Worm (Caenorhabditis elegans) whole organism, L3 larva: ENCODE data around the gene K10B2.4.

Source experiments
- R02D3.7 ChIP-seq: fragments of 150-350 bp; optimal IDR thresholded peaks from 2 replicates; lab custom pipeline; 2014; ENCODE audit warnings: missing biosample characterization, missing genetic modification characterization
- ZK546.5 ChIP-seq: sonication (generic microtip); optimal IDR thresholded peaks from 2 replicates; lab custom pipeline; 2017; ENCODE audit warnings: missing biosample characterization, missing genetic modification characterization
- ama-1 ChIP-seq: fragments of 150-350 bp; optimal IDR thresholded peaks from 2 replicates; lab custom pipeline; 2018
- ceh-16 ChIP-seq: sonication (generic microtip); optimal IDR thresholded peaks from 2 replicates; lab custom pipeline; 2017; ENCODE audit warnings: missing biosample characterization, missing genetic modification characterization
- ceh-28 ChIP-seq: fragments of 150-350 bp; optimal IDR thresholded peaks from 2 replicates; lab custom pipeline; 2014; ENCODE audit warnings: missing biosample characterization, missing genetic modification reagents, missing genetic modification characterization
- ceh-82 ChIP-seq: fragments of 150-350 bp; optimal IDR thresholded peaks from 2 replicates; lab custom pipeline; 2014; ENCODE audit warnings: missing biosample characterization, missing genetic modification characterization
- ceh-9 ChIP-seq: sonication (generic microtip); optimal IDR thresholded peaks from 2 replicates; lab custom pipeline; 2018; ENCODE audit warnings: missing biosample characterization, missing genetic modification characterization
- daf-12 ChIP-seq: fragments of 150-350 bp; optimal IDR thresholded peaks from 2 replicates; lab custom pipeline; 2014; ENCODE audit warnings: missing biosample characterization, missing genetic modification reagents, missing genetic modification characterization
- egl-27 ChIP-seq: sonication (generic microtip); optimal IDR thresholded peaks from 4 replicates; lab custom pipeline; 2017; ENCODE audit warnings: missing biosample characterization, missing genetic modification reagents, missing genetic modification characterization
- egl-5 ChIP-seq: fragments of 150-350 bp; optimal IDR thresholded peaks from 2 replicates; lab custom pipeline; 2017; ENCODE audit warnings: missing biosample characterization, missing genetic modification reagents, missing genetic modification characterization, inconsistent platforms
- elt-2 ChIP-seq: sonication (generic microtip); optimal IDR thresholded peaks from 2 replicates; lab custom pipeline; 2016; ENCODE audit warnings: missing genetic modification reagents, mild to moderate bottlenecking, missing genetic modification characterization, missing compliant biosample characterization
- elt-3 ChIP-seq, 3 experiments: fragments of 150-350 bp in 1 of 3; sonication (generic microtip) in 2 of 3; optimal IDR thresholded peaks; 2 replicates in 2 of 3; 4 replicates in 1 of 3; lab custom pipeline; 2014 to 2017; ENCODE audit warnings: missing biosample characterization in 3 of 3, missing genetic modification characterization in 3 of 3
- fkh-2 ChIP-seq: fragments of 150-350 bp; optimal IDR thresholded peaks from 2 replicates; lab custom pipeline; 2014; ENCODE audit warnings: missing biosample characterization, missing genetic modification reagents, missing genetic modification characterization
- fos-1 ChIP-seq: fragments of 150-350 bp; optimal IDR thresholded peaks from 2 replicates; lab custom pipeline; 2014; ENCODE audit warnings: missing biosample characterization, missing genetic modification characterization
- hmg-11 ChIP-seq: sonication (generic microtip); optimal IDR thresholded peaks from 2 replicates; lab custom pipeline; 2016; ENCODE audit warnings: missing genetic modification characterization, missing compliant biosample characterization
- jun-1 ChIP-seq: fragments of 150-350 bp; optimal IDR thresholded peaks from 2 replicates; lab custom pipeline; 2014; ENCODE audit warnings: missing biosample characterization, missing genetic modification reagents, missing genetic modification characterization
- lin-15B ChIP-seq: fragments of 150-350 bp; optimal IDR thresholded peaks from 2 replicates; lab custom pipeline; 2014; ENCODE audit warnings: missing biosample characterization, missing genetic modification characterization
- lsy-12 ChIP-seq: sonication (generic microtip); optimal IDR thresholded peaks from 2 replicates; lab custom pipeline; 2016; ENCODE audit warnings: mild to moderate bottlenecking, missing genetic modification characterization, missing compliant biosample characterization
- mdl-1 ChIP-seq: fragments of 150-350 bp; optimal IDR thresholded peaks from 2 replicates; lab custom pipeline; 2014; ENCODE audit warnings: missing biosample characterization, missing genetic modification characterization
- mml-1 ChIP-seq: fragments of 150-350 bp; sonication (generic microtip); optimal IDR thresholded peaks from 3 replicates; lab custom pipeline; 2014; ENCODE audit warnings: missing biosample characterization, missing genetic modification characterization
- nfya-1 ChIP-seq: sonication (generic microtip); optimal IDR thresholded peaks from 2 replicates; lab custom pipeline; 2017; ENCODE audit warnings: missing genetic modification characterization, mild to moderate bottlenecking, missing compliant biosample characterization, antibody characterized with exemption, moderate library complexity; ENCODE audit not compliant: insufficient read depth
- nhr-11 ChIP-seq: fragments of 150-350 bp; optimal IDR thresholded peaks from 2 replicates; lab custom pipeline; 2014; ENCODE audit warnings: missing biosample characterization, missing genetic modification characterization
- nhr-23 ChIP-seq: fragments of 150-350 bp; optimal IDR thresholded peaks from 2 replicates; lab custom pipeline; 2014; ENCODE audit warnings: missing biosample characterization, missing genetic modification reagents, missing genetic modification characterization
- nhr-237 ChIP-seq: fragments of 150-350 bp; optimal IDR thresholded peaks from 2 replicates; lab custom pipeline; 2014; ENCODE audit warnings: missing biosample characterization, missing genetic modification characterization
- nhr-25 ChIP-seq: sonication (generic microtip); optimal IDR thresholded peaks from 2 replicates; lab custom pipeline; 2017; ENCODE audit warnings: missing biosample characterization, missing genetic modification characterization
- pha-4 ChIP-seq: fragments of 150-350 bp; optimal IDR thresholded peaks from 2 replicates; lab custom pipeline; 2014; ENCODE audit warnings: missing biosample characterization, missing genetic modification reagents, missing genetic modification characterization
- pqm-1 ChIP-seq: fragments of 150-350 bp; optimal IDR thresholded peaks from 2 replicates; lab custom pipeline; 2017; ENCODE audit warnings: missing biosample characterization, missing genetic modification characterization, inconsistent platforms
- sea-2 ChIP-seq: fragments of 150-350 bp; sonication (generic microtip); optimal IDR thresholded peaks from 4 replicates; lab custom pipeline; 2014; ENCODE audit warnings: missing biosample characterization, missing genetic modification reagents, missing genetic modification characterization
- skn-1 ChIP-seq: fragments of 150-350 bp; optimal IDR thresholded peaks from 2 replicates; lab custom pipeline; 2014; ENCODE audit warnings: missing biosample characterization, missing genetic modification characterization
- snpc-4 ChIP-seq: fragments of 150-350 bp; optimal IDR thresholded peaks from 2 replicates; lab custom pipeline; 2014; ENCODE audit warnings: missing biosample characterization, missing genetic modification characterization
- tbx-2 ChIP-seq: sonication (generic microtip); optimal IDR thresholded peaks from 2 replicates; lab custom pipeline; 2016; ENCODE audit warnings: mild to moderate bottlenecking, missing genetic modification characterization, missing compliant biosample characterization
- unc-39 ChIP-seq: sonication (generic microtip); optimal IDR thresholded peaks from 4 replicates; lab custom pipeline; 2017; ENCODE audit warnings: missing biosample characterization, missing genetic modification characterization
- zag-1 ChIP-seq: fragments of 150-350 bp; optimal IDR thresholded peaks from 2 replicates; lab custom pipeline; 2014; ENCODE audit warnings: missing biosample characterization, missing genetic modification characterization
- ztf-4 ChIP-seq: fragments of 150-350 bp; optimal IDR thresholded peaks from 2 replicates; lab custom pipeline; 2014; ENCODE audit warnings: missing biosample characterization, missing genetic modification characterization

The K10B2.4 gene

DNA sequence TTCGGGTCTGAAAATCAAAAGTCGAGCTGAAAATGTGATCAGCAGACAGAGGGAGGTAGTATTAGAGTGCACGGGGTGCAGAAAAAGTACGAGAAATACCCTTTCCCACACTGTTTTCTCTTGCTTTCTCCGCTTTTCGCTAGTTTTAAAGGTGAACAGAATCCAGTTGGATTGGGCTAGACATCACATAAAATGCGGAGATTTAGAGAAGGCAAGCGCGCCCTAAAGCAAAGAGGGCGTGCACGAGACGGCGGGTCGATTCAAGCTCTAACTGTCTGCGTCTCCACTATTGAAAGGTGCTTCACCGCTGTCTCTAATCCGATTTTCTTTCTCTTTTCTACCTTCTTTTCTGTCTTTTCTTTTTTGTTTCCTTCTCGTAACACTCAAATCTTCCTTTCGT lies 9.4 kb upstream of the K10B2.4 start (continued):
- peak; percentile 70 for TF ChIP-seq pqm-1 (tag; lab: Kevin White, UChicago)
- TF ChIP-seq elt-3 (tag; optimal IDR thresholded peaks at IDR 0.05; lab: Kevin White, UChicago) = no peak
- peak; percentile 82 for TF ChIP-seq nhr-23 (tag; lab: Kevin White, UChicago)
- peak; percentile 89 for TF ChIP-seq nfya-1 (tag; lab: Kevin White, UChicago)
- peak; percentile 39 for TF ChIP-seq ceh-82 (tag; lab: Kevin White, UChicago)
- TF ChIP-seq ceh-9 (tag; lab: Kevin White, UChicago) = no peak
- peak; percentile 93 for TF ChIP-seq lin-15B (tag; lab: Kevin White, UChicago)
- peak; percentile 70 for TF ChIP-seq elt-2 (tag; lab: Kevin White, UChicago)

ce11 chrII:6366696-6367095 lies 5.9 kb upstream of the K10B2.4 start, which contains the start of gene ctsa-4.1:
ctsa-4.1 (plus strand) TSS chrII:6366996.
- TF ChIP-seq nhr-23 (tag; lab: Kevin White, UChicago) (no peak), skn-1 (tag; lab: Kevin White, UChicago) (no peak), nhr-11 (tag; lab: Kevin White, UChicago) (no peak), lsy-12 (tag; lab: Kevin White, UChicago) (no peak), ztf-4 (tag; lab: Kevin White, UChicago) (no peak), pha-4 (tag; lab: Kevin White, UChicago) (no peak), hmg-11 (no peak), egl-27 (tag; lab: Kevin White, UChicago) (no peak), ama-1 (no peak), nhr-237 (no peak), ZK546.5 (tag; lab: Kevin White, UChicago) (no peak), fos-1 (tag; lab: Kevin White, UChicago) (no peak), fkh-2 (tag; lab: Kevin White, UChicago) (no peak), jun-1 (tag; lab: Kevin White, UChicago) (no peak), R02D3.7 (tag; lab: Kevin White, UChicago) (no peak), unc-39 (tag; lab: Kevin White, UChicago) (no peak), nhr-25 (tag; lab: Kevin White, UChicago) (no peak), egl-5 (tag; lab: Kevin White, UChicago) (no peak)

DNA sequence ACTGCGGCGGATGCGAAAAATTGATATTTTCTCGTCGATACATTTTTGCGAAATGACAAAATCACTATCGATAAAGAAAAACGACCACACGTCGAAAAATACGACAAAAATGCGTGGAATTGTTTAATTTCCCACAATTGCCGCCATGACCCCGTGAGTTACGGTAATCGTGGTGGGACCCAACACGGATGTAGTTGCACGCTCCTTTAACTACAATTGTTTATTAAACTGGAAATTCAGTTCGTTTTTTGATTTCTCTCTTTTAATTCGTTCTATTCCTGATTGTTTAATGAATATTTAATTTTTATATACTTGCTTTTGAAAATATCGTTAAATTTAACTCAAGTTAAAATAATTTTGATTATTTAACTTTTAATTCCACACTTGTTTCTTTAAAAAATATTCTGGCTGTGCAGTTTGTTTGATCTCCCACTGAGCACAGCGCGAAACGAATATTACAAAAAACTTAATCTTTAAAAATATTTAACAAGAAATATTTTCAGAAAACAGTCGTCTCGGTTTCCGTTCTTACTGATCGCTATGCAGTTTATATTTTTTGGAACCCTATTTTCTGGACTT lies 4.6 kb upstream of the K10B2.4 start, which contains the start of the genes ani-2 and clec-88:
Gene ani-2 (minus strand): TSS at position 131 of the 579 bp plus-strand sequence.
Gene clec-88 (plus strand): TSS at position 486 of the 579 bp plus-strand sequence.
- TF ChIP-seq nhr-11 (tag; lab: Kevin White, UChicago) = no peak
- TF ChIP-seq R02D3.7 (tag; lab: Kevin White, UChicago) = no peak
- no peak for TF ChIP-seq daf-12 (tag; lab: Kevin White, UChicago)
- TF ChIP-seq lsy-12 (tag; lab: Kevin White, UChicago) = no peak
- TF ChIP-seq mdl-1 (tag; lab: Kevin White, UChicago) = no peak
- no peak for TF ChIP-seq ztf-4 (tag; lab: Kevin White, UChicago)
- no peak for TF ChIP-seq fos-1 (tag; lab: Kevin White, UChicago)
- no peak for TF ChIP-seq pha-4 (tag; lab: Kevin White, UChicago)
- TF ChIP-seq egl-27 (tag; lab: Kevin White, UChicago) = no peak

- TF ChIP-seq mml-1 (tag; lab: Kevin White, UChicago) (no peak), daf-12 (tag; lab: Kevin White, UChicago) (no peak), fkh-2 (tag; lab: Kevin White, UChicago) (no peak), lin-15B (tag; lab: Kevin White, UChicago) (no peak), ceh-28 (tag; lab: Kevin White, UChicago) (no peak), pqm-1 (tag; lab: Kevin White, UChicago) (no peak), snpc-4 (tag; lab: Kevin White, UChicago) (no peak), jun-1 (tag; lab: Kevin White, UChicago) (no peak), tbx-2 (tag; lab: Kevin White, UChicago) (no peak), ceh-16 (tag; lab: Kevin White, UChicago) (no peak)
- TF ChIP-seq, all 47 proteins: peak for 0
Measured at ce11 chrII:6358905-6359304, 1.9 kb downstream of the K10B2.4 start, which contains the start of gene C32D5.12. C32D5.12 (minus strand) TSS chrII:6359005.

ce11 chrII:6358232-6358631 lies 2.5 kb downstream of the K10B2.4 start:
- TF ChIP-seq mml-1 (tag; lab: Kevin White, UChicago) (no peak), nfya-1 (tag; lab: Kevin White, UChicago) (no peak), zag-1 (tag; lab: Kevin White, UChicago) (no peak), nhr-25 (tag; lab: Kevin White, UChicago) (no peak), unc-39 (tag; lab: Kevin White, UChicago) (no peak), fkh-2 (tag; lab: Kevin White, UChicago) (no peak), ceh-82 (tag; lab: Kevin White, UChicago) (no peak), sea-2 (GFP tag; lab: Kevin White, UChicago) (no peak)
